Fruit fly (Drosophila melanogaster) ovary, adult (tissue): ENCODE results near the gene Neurochondrin.

Experiments used
- CG17801 ChIP-seq: fragments of 200-800 bp; optimal IDR thresholded peaks from 2 replicates; lab custom pipeline; 2019; ENCODE audit warnings: missing biosample characterization, mild to moderate bottlenecking, missing genetic modification characterization, moderate library complexity; ENCODE audit not compliant: partially characterized antibody

The Neurochondrin gene

dm6 chr3R:6468351-6468685 is at the start of gene Neurochondrin:
Gene Neurochondrin (plus strand): TSS chr3R:6468437.
- no peak for TF ChIP-seq CG17801 (GFP tag; lab: Kevin White, UChicago)

dm6 chr3R:6419103-6419502 is 49.1 kb upstream of the Neurochondrin start:
- no peak for TF ChIP-seq CG17801 (GFP tag; lab: Kevin White, UChicago)

- no peak for TF ChIP-seq CG17801 (GFP tag; lab: Kevin White, UChicago)
Observed at dm6 chr3R:6419942-6420341, 48.3 kb upstream of the Neurochondrin start.

dm6 chr3R:6421263-6421662 is 47.0 kb upstream of the Neurochondrin start:
- no peak for TF ChIP-seq CG17801 (GFP tag; lab: Kevin White, UChicago)

dm6 chr3R:6421712-6422141 is 46.5 kb upstream of the Neurochondrin start:
- TF ChIP-seq CG17801 (GFP tag; lab: Kevin White, UChicago) = no peak

dm6 chr3R:6423128-6423527 is 45.1 kb upstream of the Neurochondrin start:
- no peak for TF ChIP-seq CG17801 (GFP tag; lab: Kevin White, UChicago)

- TF ChIP-seq CG17801 (GFP tag; lab: Kevin White, UChicago) = peak; percentile 69
Observed at dm6 chr3R:6423984-6424602, 44.1 kb upstream of the Neurochondrin start.

dm6 chr3R:6425454-6426156 is 42.6 kb upstream of the Neurochondrin start:
- TF ChIP-seq CG17801 (GFP tag; lab: Kevin White, UChicago) = no peak

- no peak for TF ChIP-seq CG17801 (GFP tag; lab: Kevin White, UChicago)
Observed at dm6 chr3R:6426173-6426899, 41.9 kb upstream of the Neurochondrin start.

- no peak for TF ChIP-seq CG17801 (GFP tag; lab: Kevin White, UChicago)
Observed at dm6 chr3R:6427619-6428378, 40.4 kb upstream of the Neurochondrin start.

- no peak for TF ChIP-seq CG17801 (GFP tag; lab: Kevin White, UChicago)
Observed at dm6 chr3R:6428935-6429334, 39.3 kb upstream of the Neurochondrin start.

- peak; percentile 28 for TF ChIP-seq CG17801 (GFP tag; lab: Kevin White, UChicago)
Observed at dm6 chr3R:6429706-6430105, 38.5 kb upstream of the Neurochondrin start.

- TF ChIP-seq CG17801 (GFP tag; lab: Kevin White, UChicago) = no peak
Observed at dm6 chr3R:6430206-6430605, 38.0 kb upstream of the Neurochondrin start.

dm6 chr3R:6432321-6432720 is 35.9 kb upstream of the Neurochondrin start:
- TF ChIP-seq CG17801 (GFP tag; lab: Kevin White, UChicago) = no peak
